Fruit fly (Drosophila melanogaster) whole organism, embryonic: ENCODE measurements around the gene pall.

Source experiments
- BEAF-32 ChIP-seq: fragments of 200-800 bp; sonication (Bioruptor generic); optimal IDR thresholded peaks from 3 replicates; lab custom pipeline; 2017; ENCODE audit warnings: missing biosample characterization, missing genetic modification characterization, mild to moderate bottlenecking, moderate library complexity, missing genetic modification reagents
- BtbVII ChIP-seq: fragments of 200-800 bp; sonication (Bioruptor generic); optimal IDR thresholded peaks from 3 replicates; lab custom pipeline; 2017; ENCODE audit warnings: missing biosample characterization, mild to moderate bottlenecking, missing genetic modification characterization
- CG10366 ChIP-seq: fragments of 200-800 bp; sonication (Bioruptor generic); IDR thresholded peaks from 2 replicates; pipeline ENCODE4 v1.3.6; 2022; ENCODE audit warnings: missing biosample characterization, missing genetic modification characterization
- CG10462 ChIP-seq: fragments of 200-800 bp; sonication (Bioruptor generic); optimal IDR thresholded peaks from 2 replicates; lab custom pipeline; 2016; ENCODE audit warnings: missing biosample characterization, missing genetic modification characterization
- CG12104 ChIP-seq: fragments of 200-800 bp; sonication (Bioruptor generic); optimal IDR thresholded peaks from 3 replicates; lab custom pipeline; 2016; ENCODE audit warnings: missing biosample characterization, missing genetic modification characterization
- CG13894 ChIP-seq: fragments of 200-800 bp; sonication (Bioruptor generic); optimal IDR thresholded peaks from 3 replicates; lab custom pipeline; 2018; ENCODE audit warnings: missing biosample characterization, mild to moderate bottlenecking, missing genetic modification characterization, moderate library complexity
- CG1647 ChIP-seq: fragments of 200-800 bp; sonication (Bioruptor generic); optimal IDR thresholded peaks from 3 replicates; lab custom pipeline; 2016; ENCODE audit warnings: missing biosample characterization, missing genetic modification characterization
- CG17568 ChIP-seq: fragments of 200-800 bp; sonication (Bioruptor generic); optimal IDR thresholded peaks from 2 replicates; lab custom pipeline; 2018; ENCODE audit warnings: missing biosample characterization, mild to moderate bottlenecking, missing genetic modification characterization, moderate library complexity
- CG17612 ChIP-seq: fragments of 200-800 bp; sonication (Bioruptor generic); IDR thresholded peaks from 2 replicates; pipeline ENCODE4 v1.3.6; 2022; ENCODE audit warnings: missing biosample characterization, missing genetic modification characterization
- CG31441 ChIP-seq: fragments of 200-800 bp; sonication (Bioruptor generic); IDR thresholded peaks from 2 replicates; pipeline ENCODE4 v1.3.6; 2022; ENCODE audit warnings: missing biosample characterization, missing genetic modification characterization
- CG6654 ChIP-seq: fragments of 200-800 bp; sonication (Bioruptor generic); optimal IDR thresholded peaks from 2 replicates; lab custom pipeline; 2017; ENCODE audit warnings: missing biosample characterization, mild to moderate bottlenecking, missing genetic modification characterization
- CG7271 ChIP-seq: fragments of 200-800 bp; sonication (Bioruptor generic); optimal IDR thresholded peaks from 2 replicates; lab custom pipeline; 2018; ENCODE audit warnings: missing biosample characterization, mild to moderate bottlenecking, missing genetic modification characterization, moderate library complexity
- CG8478 ChIP-seq: fragments of >200 bp; optimal IDR thresholded peaks from 2 replicates; lab custom pipeline; 2018
- CG9437 ChIP-seq: fragments of 200-800 bp; sonication (Bioruptor generic); optimal IDR thresholded peaks from 2 replicates; lab custom pipeline; 2018; ENCODE audit warnings: missing biosample characterization, mild to moderate bottlenecking, missing genetic modification characterization
- CG9797 ChIP-seq: fragments of 200-800 bp; sonication (Bioruptor generic); optimal IDR thresholded peaks from 3 replicates; lab custom pipeline; 2018; ENCODE audit warnings: missing biosample characterization, mild to moderate bottlenecking, missing genetic modification characterization
- Chrac-16 ChIP-seq: fragments of 200-800 bp; sonication (Bioruptor generic); optimal IDR thresholded peaks from 3 replicates; lab custom pipeline; 2016; ENCODE audit warnings: missing biosample characterization, missing genetic modification characterization
- CkIIα-i1 ChIP-seq: fragments of 200-800 bp; sonication (Bioruptor generic); IDR thresholded peaks from 2 replicates; pipeline ENCODE4 v1.3.6; 2022; ENCODE audit warnings: missing biosample characterization, missing genetic modification characterization
- Deaf1 ChIP-seq: fragments of 200-800 bp; optimal IDR thresholded peaks from 3 replicates; lab custom pipeline; 2019; ENCODE audit warnings: missing biosample characterization, mild to moderate bottlenecking, missing genetic modification characterization, moderate library complexity
- ERR ChIP-seq: fragments of 200-800 bp; sonication (Bioruptor generic); optimal IDR thresholded peaks from 2 replicates; lab custom pipeline; 2016; ENCODE audit warnings: missing biosample characterization, missing genetic modification characterization
- Fer1 ChIP-seq: fragments of 200-800 bp; sonication (Bioruptor generic); optimal IDR thresholded peaks from 2 replicates; lab custom pipeline; 2017; ENCODE audit warnings: missing biosample characterization, mild to moderate bottlenecking, missing genetic modification characterization
- GATAe ChIP-seq: fragments of 200-800 bp; sonication (Bioruptor generic); conservative IDR thresholded peaks from 2 replicates; pipeline ENCODE4 v1.3.6; 2022; ENCODE audit warnings: missing biosample characterization, missing genetic modification characterization
- HLHmδ ChIP-seq: fragments of 200-800 bp; sonication (Bioruptor generic); optimal IDR thresholded peaks from 2 replicates; lab custom pipeline; 2018; ENCODE audit warnings: missing biosample characterization, mild to moderate bottlenecking, missing genetic modification characterization, moderate library complexity
- Hey ChIP-seq: fragments of 200-800 bp; sonication (Bioruptor generic); optimal IDR thresholded peaks from 3 replicates; lab custom pipeline; 2018; ENCODE audit warnings: missing biosample characterization, mild to moderate bottlenecking, missing genetic modification characterization
- HmgZ ChIP-seq: fragments of 200-800 bp; sonication (Bioruptor generic); optimal IDR thresholded peaks from 2 replicates; lab custom pipeline; 2018; ENCODE audit warnings: missing biosample characterization, mild to moderate bottlenecking, missing genetic modification characterization
- Hmx ChIP-seq: fragments of 200-800 bp; sonication (Bioruptor generic); optimal IDR thresholded peaks from 2 replicates; lab custom pipeline; 2016; ENCODE audit warnings: missing biosample characterization, missing genetic modification characterization
- Hsf ChIP-seq: fragments of 200-800 bp; sonication (Bioruptor generic); optimal IDR thresholded peaks from 3 replicates; lab custom pipeline; 2016; ENCODE audit warnings: missing biosample characterization, missing genetic modification characterization
- Mes4 ChIP-seq: fragments of 200-800 bp; sonication (Bioruptor generic); optimal IDR thresholded peaks from 2 replicates; lab custom pipeline; 2016; ENCODE audit warnings: missing biosample characterization, missing genetic modification characterization
- Myb ChIP-seq: fragments of 200-800 bp; sonication (Bioruptor generic); optimal IDR thresholded peaks from 2 replicates; lab custom pipeline; 2016; ENCODE audit warnings: missing biosample characterization, missing genetic modification characterization
- NC2α ChIP-seq: fragments of 200-800 bp; sonication (Bioruptor generic); optimal IDR thresholded peaks from 2 replicates; lab custom pipeline; 2016; ENCODE audit warnings: missing biosample characterization, missing genetic modification characterization
- Nf-YB ChIP-seq: fragments of 200-800 bp; sonication (Bioruptor generic); optimal IDR thresholded peaks from 3 replicates; lab custom pipeline; 2019; ENCODE audit warnings: missing biosample characterization, mild to moderate bottlenecking, missing genetic modification characterization, moderate library complexity
- Nf-YC ChIP-seq: fragments of 200-800 bp; optimal IDR thresholded peaks from 3 replicates; lab custom pipeline; 2019; ENCODE audit warnings: missing biosample characterization, mild to moderate bottlenecking, missing genetic modification characterization, moderate library complexity
- Ravus ChIP-seq: fragments of 200-800 bp; sonication (Bioruptor generic); IDR thresholded peaks from 2 replicates; pipeline ENCODE4 v1.3.6; 2022; ENCODE audit warnings: missing biosample characterization, missing genetic modification characterization
- Rfx ChIP-seq: fragments of 200-800 bp; sonication (Bioruptor generic); IDR thresholded peaks from 2 replicates; pipeline ENCODE4 v1.3.6; 2022; ENCODE audit warnings: missing biosample characterization, missing genetic modification characterization
- Trl ChIP-seq, 3 experiments: fragments of >200 bp in 2 of 3; fragments of 200-800 bp in 1 of 3; sonication (Bioruptor generic) in 1 of 3; optimal IDR thresholded peaks; 2 replicates in 1 of 3; 3 replicates in 2 of 3; lab custom pipeline; 2016 to 2017; ENCODE audit warnings: missing biosample characterization in 1 of 3, missing genetic modification characterization in 1 of 3
- br ChIP-seq: fragments of >200 bp; optimal IDR thresholded peaks from 2 replicates; lab custom pipeline; 2017
- ci ChIP-seq: fragments of 200-800 bp; sonication (Bioruptor generic); IDR thresholded peaks from 3 replicates; pipeline ENCODE4 v1.3.6; 2022; ENCODE audit warnings: missing biosample characterization, missing genetic modification characterization
- dmrt99B ChIP-seq: fragments of 200-800 bp; sonication (Bioruptor generic); optimal IDR thresholded peaks from 2 replicates; lab custom pipeline; 2018; ENCODE audit warnings: missing biosample characterization, mild to moderate bottlenecking, missing genetic modification characterization, moderate library complexity
- dysf ChIP-seq: fragments of 200-800 bp; sonication (Bioruptor generic); IDR thresholded peaks from 3 replicates; pipeline ENCODE4 v1.3.6; 2022; ENCODE audit warnings: missing biosample characterization, missing genetic modification characterization
- emc ChIP-seq: fragments of 200-800 bp; sonication (Bioruptor generic); optimal IDR thresholded peaks from 2 replicates; lab custom pipeline; 2016; ENCODE audit warnings: missing biosample characterization, missing genetic modification characterization
- ems ChIP-seq: fragments of 200-800 bp; sonication (Bioruptor generic); optimal IDR thresholded peaks from 3 replicates; lab custom pipeline; 2016; ENCODE audit warnings: missing biosample characterization, missing genetic modification characterization
- hbn ChIP-seq: fragments of 200-800 bp; sonication (Bioruptor generic); IDR thresholded peaks from 2 replicates; pipeline ENCODE4 v1.3.6; 2022; ENCODE audit warnings: missing biosample characterization, missing genetic modification characterization; ENCODE audit not compliant: partially characterized antibody
- ind ChIP-seq: fragments of 200-800 bp; sonication (Bioruptor generic); optimal IDR thresholded peaks from 3 replicates; lab custom pipeline; 2016; ENCODE audit warnings: missing biosample characterization, missing genetic modification characterization
- lbe ChIP-seq: fragments of 200-800 bp; sonication (Bioruptor generic); optimal IDR thresholded peaks from 2 replicates; lab custom pipeline; 2016; ENCODE audit warnings: missing biosample characterization, mild to moderate bottlenecking, missing genetic modification characterization
- org-1 ChIP-seq: fragments of 200-800 bp; sonication (Bioruptor generic); optimal IDR thresholded peaks from 2 replicates; lab custom pipeline; 2017; ENCODE audit warnings: missing biosample characterization, missing genetic modification characterization
- pum ChIP-seq: fragments of 200-800 bp; sonication (Bioruptor generic); optimal IDR thresholded peaks from 2 replicates; lab custom pipeline; 2016; ENCODE audit warnings: missing biosample characterization, missing genetic modification characterization
- row ChIP-seq: fragments of 200-800 bp; sonication (Bioruptor generic); IDR thresholded peaks from 3 replicates; pipeline ENCODE4 v1.3.6; 2022; ENCODE audit warnings: missing biosample characterization, missing genetic modification characterization
- run ChIP-seq: fragments of 200-800 bp; sonication (Bioruptor generic); optimal IDR thresholded peaks from 3 replicates; lab custom pipeline; 2018; ENCODE audit warnings: missing biosample characterization, mild to moderate bottlenecking, missing genetic modification characterization
- slbo ChIP-seq: fragments of 200-800 bp; sonication (Bioruptor generic); IDR thresholded peaks from 2 replicates; pipeline ENCODE4 v1.3.6; 2022; ENCODE audit warnings: missing biosample characterization, missing genetic modification characterization
- toy ChIP-seq: fragments of 200-800 bp; sonication (Bioruptor generic); IDR thresholded peaks from 2 replicates; pipeline ENCODE4 v1.3.6; 2022; ENCODE audit warnings: missing biosample characterization, missing genetic modification characterization
- zen ChIP-seq: fragments of 200-800 bp; sonication (Bioruptor generic); optimal IDR thresholded peaks from 3 replicates; lab custom pipeline; 2018; ENCODE audit warnings: missing biosample characterization, mild to moderate bottlenecking, missing genetic modification characterization, moderate library complexity
- zfh2 ChIP-seq: fragments of 200-800 bp; sonication (Bioruptor generic); optimal IDR thresholded peaks from 2 replicates; lab custom pipeline; 2016; ENCODE audit warnings: missing biosample characterization, missing genetic modification characterization

pall gene

dm6 chr3L:9468261-9468890, 19.2 kb downstream of the pall start (continued):
- no peak for TF ChIP-seq CG17568
- no peak for TF ChIP-seq CG17612 (GFP tag; lab: Robert Waterston, UW)
- TF ChIP-seq Hmx (GFP tag; lab: Kevin White, UChicago): no peak
- no peak for TF ChIP-seq Chrac-16 (GFP tag; lab: Kevin White, UChicago)
- no peak for TF ChIP-seq Rfx (GFP tag; lab: Robert Waterston, UW)
- no peak for TF ChIP-seq ems (GFP tag; lab: Kevin White, UChicago)
- TF ChIP-seq emc (GFP tag; lab: Kevin White, UChicago): no peak
- no peak for TF ChIP-seq Nf-YC (tag; lab: Kevin White, UChicago)
- no peak for TF ChIP-seq Ravus (GFP tag; lab: Robert Waterston, UW)
- TF ChIP-seq Hsf: peak; percentile 37
- TF ChIP-seq CG1647 (GFP tag; lab: Kevin White, UChicago): no peak
- no peak for TF ChIP-seq CG13894 (tag; lab: Kevin White, UChicago)
- TF ChIP-seq br (lab: Kevin White, UChicago): no peak
- no peak for TF ChIP-seq CG8478 (lab: Kevin White, UChicago)
- TF ChIP-seq lbe (GFP tag; lab: Kevin White, UChicago): no peak
- TF ChIP-seq GATAe (GFP tag; lab: Robert Waterston, UW): no peak
- TF ChIP-seq dmrt99B: peak; percentile 55
- TF ChIP-seq CG9437 (GFP tag; lab: Kevin White, UChicago): peak; percentile 11
- TF ChIP-seq CkIIα-i1 (GFP tag; lab: Robert Waterston, UW): no peak
- no peak for TF ChIP-seq Trl (optimal IDR thresholded peaks at IDR 0.05; lab: Kevin White, UChicago)
- TF ChIP-seq Trl (GFP tag; optimal IDR thresholded peaks at IDR 0.05; lab: Kevin White, UChicago): no peak
- TF ChIP-seq ci (GFP tag; lab: Robert Waterston, UW): no peak
- peak; percentile 36; the same call in 1 of the 3 replicates for TF ChIP-seq dysf (GFP tag; lab: Robert Waterston, UW)
- TF ChIP-seq Fer1 (GFP tag; lab: Kevin White, UChicago): peak; percentile 44
- TF ChIP-seq NC2α (GFP tag; lab: Kevin White, UChicago): no peak
- TF ChIP-seq CG12104 (GFP tag; lab: Kevin White, UChicago): peak; percentile 41
- TF ChIP-seq CG10462 (GFP tag; lab: Kevin White, UChicago): no peak
- TF ChIP-seq BtbVII (GFP tag; lab: Kevin White, UChicago): no peak
- TF ChIP-seq pum (GFP tag; lab: Kevin White, UChicago): peak; percentile 25
- peak; percentile 63; the same call in 1 of the 2 replicates for TF ChIP-seq CG31441 (GFP tag; lab: Robert Waterston, UW)
- no peak for TF ChIP-seq ERR (GFP tag; lab: Kevin White, UChicago)
- peak; percentile 35 for TF ChIP-seq slbo (GFP tag; lab: Robert Waterston, UW)
- no peak for TF ChIP-seq Myb (GFP tag; lab: Kevin White, UChicago)
- no peak for TF ChIP-seq Deaf1 (tag; lab: Kevin White, UChicago)
- TF ChIP-seq ind (GFP tag; lab: Kevin White, UChicago): peak; percentile 34
- TF ChIP-seq Mes4 (GFP tag; lab: Kevin White, UChicago): no peak
- no peak for TF ChIP-seq CG10366 (GFP tag; lab: Robert Waterston, UW)
- no peak for TF ChIP-seq CG6654 (GFP tag; lab: Kevin White, UChicago)
- no peak for TF ChIP-seq toy (GFP tag; lab: Robert Waterston, UW)
- no peak for TF ChIP-seq hbn (GFP tag; lab: Robert Waterston, UW)
- TF ChIP-seq CG7271 (tag; lab: Kevin White, UChicago): no peak
- TF ChIP-seq row (GFP tag; lab: Robert Waterston, UW): peak; percentile 35; the same call in 2 of the 3 replicates
- no peak for TF ChIP-seq HmgZ (tag; lab: Kevin White, UChicago)
- TF ChIP-seq CG9797 (GFP tag; lab: Kevin White, UChicago): no peak
- TF ChIP-seq zen: no peak
- no peak for TF ChIP-seq Nf-YB
- no peak for TF ChIP-seq run (tag; lab: Kevin White, UChicago)
- TF ChIP-seq zfh2 (GFP tag; lab: Kevin White, UChicago): no peak
- TF ChIP-seq BEAF-32 (GFP tag; lab: Kevin White, UChicago): no peak
- TF ChIP-seq org-1 (GFP tag; lab: Kevin White, UChicago): no peak
- TF ChIP-seq Hey (tag; lab: Kevin White, UChicago): no peak
- TF ChIP-seq HLHmδ (GFP tag; lab: Kevin White, UChicago): no peak
